Worm (Caenorhabditis elegans) whole organism, early embryonic: ENCODE data around the gene C54F6.18.

Experiments used
- aly-1 ChIP-seq: sonication (generic microtip); optimal IDR thresholded peaks from 2 replicates; lab custom pipeline; 2016; ENCODE audit warnings: missing genetic modification characterization, missing compliant biosample characterization
- ama-1 ChIP-seq: fragments of 150-350 bp; optimal IDR thresholded peaks from 2 replicates; lab custom pipeline; 2014
- ceh-36 ChIP-seq: sonication (generic microtip); optimal IDR thresholded peaks from 2 replicates; lab custom pipeline; 2016; ENCODE audit warnings: missing genetic modification characterization, inconsistent platforms, missing compliant biosample characterization
- ets-7 ChIP-seq: sonication (generic microtip); optimal IDR thresholded peaks from 2 replicates; lab custom pipeline; 2016; ENCODE audit warnings: missing genotype, missing genetic modification characterization, missing compliant biosample characterization
- flt-1 ChIP-seq: fragments of 200-800 bp; sonication (Bioruptor generic); IDR thresholded peaks from 2 replicates; pipeline ENCODE4 v1.3.6; 2022; ENCODE audit warnings: missing genetic modification characterization, missing compliant biosample characterization
- hmbx-1 ChIP-seq: sonication (generic microtip); optimal IDR thresholded peaks from 2 replicates; lab custom pipeline; 2016; ENCODE audit warnings: mild to moderate bottlenecking, missing genetic modification characterization, missing compliant biosample characterization
- hmg-4 ChIP-seq: fragments of 200-800 bp; sonication (Bioruptor generic); optimal IDR thresholded peaks from 2 replicates; lab custom pipeline; 2018; ENCODE audit warnings: mild to moderate bottlenecking, missing genetic modification characterization, missing compliant biosample characterization
- hnd-1 ChIP-seq: sonication (generic microtip); optimal IDR thresholded peaks from 2 replicates; lab custom pipeline; 2016; ENCODE audit warnings: missing genetic modification characterization, missing compliant biosample characterization
- scrt-1 ChIP-seq: fragments of 200-800 bp; sonication (Bioruptor generic); IDR thresholded peaks from 2 replicates; pipeline ENCODE4 v1.3.6; 2022; ENCODE audit warnings: missing genetic modification characterization, missing compliant biosample characterization
- sea-1 ChIP-seq: fragments of 200-800 bp; sonication (Bioruptor generic); conservative IDR thresholded peaks from 2 replicates; pipeline ENCODE4 v1.3.6; 2022; ENCODE audit warnings: missing genetic modification characterization, missing compliant biosample characterization

DNA sequence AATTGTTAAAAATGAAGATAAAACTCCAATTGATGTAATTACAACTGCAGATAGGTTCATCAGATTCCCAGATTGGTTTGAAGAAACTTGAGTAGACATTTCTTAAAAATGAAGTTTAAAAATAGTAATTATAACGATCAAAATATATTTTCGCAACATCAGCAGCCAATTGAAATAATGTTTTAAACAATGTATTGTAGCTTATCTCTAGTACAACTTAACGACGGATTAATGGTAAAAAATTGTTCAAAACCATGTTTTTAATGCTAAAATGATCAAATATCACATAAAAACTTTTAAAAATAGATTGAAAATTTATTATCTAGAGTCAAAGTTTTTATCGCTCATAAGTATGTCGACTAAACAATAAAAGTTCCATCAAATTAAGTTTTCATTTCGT, 30.6 kb upstream of the C54F6.18 start, which contains the start of gene srbc-11:
- no peak for TF ChIP-seq scrt-1 (GFP tag; lab: Robert Waterston, UW)
- TF ChIP-seq ama-1 (lab: Kevin White, UChicago) = no peak
- TF ChIP-seq ets-7 (tag; lab: Kevin White, UChicago) = no peak
- no peak for TF ChIP-seq hmbx-1 (tag; lab: Kevin White, UChicago)
- TF ChIP-seq ceh-36 (tag; lab: Kevin White, UChicago) = no peak
- no peak for TF ChIP-seq sea-1 (GFP tag; lab: Robert Waterston, UW)
- no peak for TF ChIP-seq hmg-4 (GFP tag; lab: Kevin White, UChicago)
- no peak for TF ChIP-seq hnd-1
- no peak for TF ChIP-seq aly-1
- TF ChIP-seq flt-1 (GFP tag; lab: Robert Waterston, UW) = no peak
